Fruit fly (Drosophila melanogaster) whole organism, embryonic: Measurements from ENCODE around the gene Sp7.

Experiments used
- Aef1 ChIP-seq: fragments of 200-800 bp; sonication (Bioruptor generic); IDR thresholded peaks from 3 replicates; pipeline ENCODE4 v1.3.6; 2022; ENCODE audit warnings: missing biosample characterization, missing genetic modification characterization
- Atf-2 ChIP-seq: fragments of 200-800 bp; sonication (Bioruptor generic); optimal IDR thresholded peaks from 2 replicates; lab custom pipeline; 2016; ENCODE audit warnings: missing biosample characterization, missing genetic modification characterization
- BtbVII ChIP-seq: fragments of 200-800 bp; sonication (Bioruptor generic); optimal IDR thresholded peaks from 3 replicates; lab custom pipeline; 2017; ENCODE audit warnings: missing biosample characterization, mild to moderate bottlenecking, missing genetic modification characterization
- CG10565 ChIP-seq: fragments of 200-800 bp; sonication (Bioruptor generic); optimal IDR thresholded peaks from 3 replicates; lab custom pipeline; 2016; ENCODE audit warnings: missing biosample characterization, mild to moderate bottlenecking, missing genetic modification characterization
- CG11093 ChIP-seq: fragments of 200-800 bp; sonication (Bioruptor generic); IDR thresholded peaks from 3 replicates; pipeline ENCODE4 v1.3.6; 2022; ENCODE audit warnings: missing biosample characterization, missing genetic modification characterization
- CG12659 ChIP-seq: fragments of 200-800 bp; sonication (Bioruptor generic); optimal IDR thresholded peaks from 3 replicates; lab custom pipeline; 2017; ENCODE audit warnings: mild to moderate bottlenecking, missing biosample characterization, missing genetic modification reagents, missing genetic modification characterization
- CG14441 ChIP-seq: fragments of 200-800 bp; sonication (Bioruptor generic); IDR thresholded peaks from 2 replicates; pipeline ENCODE4 v1.3.6; 2022; ENCODE audit warnings: missing biosample characterization, missing genetic modification characterization
- CG17612 ChIP-seq: fragments of 200-800 bp; sonication (Bioruptor generic); IDR thresholded peaks from 2 replicates; pipeline ENCODE4 v1.3.6; 2022; ENCODE audit warnings: missing biosample characterization, missing genetic modification characterization
- CG18262 ChIP-seq: fragments of 200-800 bp; optimal IDR thresholded peaks from 3 replicates; lab custom pipeline; 2019; ENCODE audit warnings: missing biosample characterization, mild to moderate bottlenecking, missing genetic modification characterization, moderate library complexity
- CG2120 ChIP-seq: fragments of 200-800 bp; sonication (Bioruptor generic); optimal IDR thresholded peaks from 3 replicates; lab custom pipeline; 2016; ENCODE audit warnings: missing biosample characterization, missing genetic modification characterization
- CG2129 ChIP-seq: fragments of 200-800 bp; sonication (Bioruptor generic); IDR thresholded peaks from 2 replicates; pipeline ENCODE4 v1.3.6; 2022; ENCODE audit warnings: missing biosample characterization, missing genetic modification characterization; ENCODE audit not compliant: partially characterized antibody
- CG3065 ChIP-seq: fragments of 200-800 bp; sonication (Bioruptor generic); optimal IDR thresholded peaks from 2 replicates; lab custom pipeline; 2016; ENCODE audit warnings: missing biosample characterization, missing genetic modification characterization
- CG31224 ChIP-seq: fragments of 200-800 bp; sonication (Bioruptor generic); IDR thresholded peaks from 2 replicates; pipeline ENCODE4 v1.3.6; 2022; ENCODE audit warnings: missing biosample characterization, missing genetic modification characterization
- CG3163 ChIP-seq: fragments of 200-800 bp; sonication (Bioruptor generic); optimal IDR thresholded peaks from 3 replicates; lab custom pipeline; 2016; ENCODE audit warnings: missing biosample characterization, missing genetic modification characterization
- CG3726 ChIP-seq: fragments of 200-800 bp; sonication (Bioruptor generic); IDR thresholded peaks from 3 replicates; pipeline ENCODE4, ENCODE4 v1.3.6; 2022; ENCODE audit warnings: missing biosample characterization, missing genetic modification characterization
- CG3847 ChIP-seq: fragments of 200-800 bp; sonication (Bioruptor generic); IDR thresholded peaks from 2 replicates; pipeline ENCODE4 v1.3.6; 2022; ENCODE audit warnings: missing biosample characterization, missing genetic modification characterization
- CG4730 ChIP-seq: fragments of 200-800 bp; sonication (Bioruptor generic); IDR thresholded peaks from 2 replicates; pipeline ENCODE4 v1.3.6; 2022; ENCODE audit warnings: missing biosample characterization, missing genetic modification characterization
- CG6689 ChIP-seq: fragments of 200-800 bp; sonication (Bioruptor generic); IDR thresholded peaks from 2 replicates; pipeline ENCODE4 v1.3.6; 2022; ENCODE audit warnings: missing biosample characterization, missing genetic modification characterization
- CG7745 ChIP-seq: fragments of 200-800 bp; sonication (Bioruptor generic); optimal IDR thresholded peaks from 2 replicates; lab custom pipeline; 2018; ENCODE audit warnings: missing biosample characterization, mild to moderate bottlenecking, missing genetic modification characterization, moderate library complexity
- CG9817 ChIP-seq: fragments of 200-800 bp; sonication (Bioruptor generic); optimal IDR thresholded peaks from 2 replicates; lab custom pipeline; 2018; ENCODE audit warnings: missing biosample characterization, mild to moderate bottlenecking, missing genetic modification characterization, moderate library complexity
- CTCF ChIP-seq: fragments of 200-800 bp; sonication (Bioruptor generic); optimal IDR thresholded peaks from 2 replicates; lab custom pipeline; 2017; ENCODE audit warnings: missing biosample characterization, mild to moderate bottlenecking, missing genetic modification characterization, moderate library complexity
- Dek ChIP-seq: fragments of 200-800 bp; sonication (Bioruptor generic); optimal IDR thresholded peaks from 3 replicates; lab custom pipeline; 2019; ENCODE audit warnings: missing biosample characterization, mild to moderate bottlenecking, missing genetic modification characterization, moderate library complexity
- Drgx ChIP-seq: fragments of 200-800 bp; sonication (Bioruptor generic); IDR thresholded peaks from 2 replicates; pipeline ENCODE4 v1.3.6; 2022; ENCODE audit warnings: missing biosample characterization, missing genetic modification characterization
- Hmr ChIP-seq: fragments of 200-800 bp; sonication (Bioruptor generic); optimal IDR thresholded peaks from 3 replicates; lab custom pipeline; 2017; ENCODE audit warnings: mild to moderate bottlenecking, missing biosample characterization, missing genetic modification reagents, missing genetic modification characterization
- MESR4 ChIP-seq: fragments of 200-800 bp; sonication (Bioruptor generic); optimal IDR thresholded peaks from 2 replicates; lab custom pipeline; 2018; ENCODE audit warnings: missing biosample characterization, mild to moderate bottlenecking, missing genetic modification characterization, moderate library complexity
- MTF-1 ChIP-seq: fragments of 200-800 bp; sonication (Bioruptor generic); optimal IDR thresholded peaks from 2 replicates; lab custom pipeline; 2018; ENCODE audit warnings: missing biosample characterization, mild to moderate bottlenecking, missing genetic modification characterization, borderline replicate concordance
- Myb ChIP-seq: fragments of 200-800 bp; sonication (Bioruptor generic); optimal IDR thresholded peaks from 2 replicates; lab custom pipeline; 2016; ENCODE audit warnings: missing biosample characterization, missing genetic modification characterization
- NfI ChIP-seq: fragments of 200-800 bp; sonication (Bioruptor generic); optimal IDR thresholded peaks from 3 replicates; lab custom pipeline; 2018; ENCODE audit warnings: missing biosample characterization, mild to moderate bottlenecking, missing genetic modification characterization, moderate library complexity
- YL-1 ChIP-seq: fragments of 200-800 bp; sonication (Bioruptor generic); optimal IDR thresholded peaks from 3 replicates; lab custom pipeline; 2017; ENCODE audit warnings: missing biosample characterization, mild to moderate bottlenecking, missing genetic modification characterization
- ash1 ChIP-seq: fragments of 200-800 bp; sonication (Bioruptor generic); optimal IDR thresholded peaks from 2 replicates; lab custom pipeline; 2018; ENCODE audit warnings: missing biosample characterization, mild to moderate bottlenecking, missing genetic modification characterization
- az2 ChIP-seq: fragments of 200-800 bp; sonication (Bioruptor generic); optimal IDR thresholded peaks from 3 replicates; lab custom pipeline; 2016; ENCODE audit warnings: missing biosample characterization, missing genetic modification characterization
- btn ChIP-seq: fragments of 200-800 bp; sonication (Bioruptor generic); optimal IDR thresholded peaks from 2 replicates; lab custom pipeline; 2016; ENCODE audit warnings: missing biosample characterization, missing genetic modification characterization
- chif ChIP-seq, 2 experiments: fragments of 200-800 bp; sonication (Bioruptor generic); optimal IDR thresholded peaks; 3 replicates each; lab custom pipeline; 2016; ENCODE audit warnings: missing biosample characterization in 2 of 2, missing genetic modification characterization in 2 of 2
- croc ChIP-seq: fragments of 200-800 bp; sonication (Bioruptor generic); conservative IDR thresholded peaks from 3 replicates; pipeline ENCODE4 v1.3.6; 2022; ENCODE audit warnings: missing biosample characterization, missing genetic modification characterization
- en ChIP-seq: fragments of 200-800 bp; sonication (Bioruptor generic); optimal IDR thresholded peaks from 2 replicates; lab custom pipeline; 2016; ENCODE audit warnings: missing biosample characterization, missing genetic modification characterization
- eve ChIP-seq, 2 experiments: fragments of >200 bp; optimal IDR thresholded peaks; 2 replicates each; lab custom pipeline; 2017; ENCODE audit warnings: missing biosample characterization in 2 of 2, missing genetic modification characterization in 2 of 2
- gcm ChIP-seq: fragments of 200-800 bp; sonication (Bioruptor generic); optimal IDR thresholded peaks from 2 replicates; lab custom pipeline; 2019; ENCODE audit warnings: missing biosample characterization, mild to moderate bottlenecking, missing genetic modification characterization, moderate library complexity
- lab ChIP-seq: fragments of 200-800 bp; sonication (Bioruptor generic); optimal IDR thresholded peaks from 3 replicates; lab custom pipeline; 2017; ENCODE audit warnings: missing biosample characterization, missing genetic modification characterization, mild to moderate bottlenecking, moderate library complexity, missing genetic modification reagents
- nerfin-1 ChIP-seq: fragments of 200-800 bp; sonication (Bioruptor generic); optimal IDR thresholded peaks from 3 replicates; lab custom pipeline; 2019; ENCODE audit warnings: missing biosample characterization, mild to moderate bottlenecking, missing genetic modification characterization, moderate library complexity
- nmo ChIP-seq: fragments of 200-800 bp; sonication (Bioruptor generic); optimal IDR thresholded peaks from 2 replicates; lab custom pipeline; 2018; ENCODE audit warnings: missing biosample characterization, mild to moderate bottlenecking, missing genetic modification characterization, moderate library complexity
- pfk ChIP-seq: fragments of 200-800 bp; sonication (Bioruptor generic); optimal IDR thresholded peaks from 2 replicates; lab custom pipeline; 2018; ENCODE audit warnings: missing biosample characterization, mild to moderate bottlenecking, missing genetic modification characterization, moderate library complexity
- pum ChIP-seq: fragments of 200-800 bp; sonication (Bioruptor generic); optimal IDR thresholded peaks from 2 replicates; lab custom pipeline; 2016; ENCODE audit warnings: missing biosample characterization, missing genetic modification characterization
- sc ChIP-seq, 3 experiments: fragments of >200 bp in 2 of 3; fragments of 200-800 bp in 1 of 3; sonication (Bioruptor generic) in 1 of 3; optimal IDR thresholded peaks; 2 replicates in 2 of 3; 3 replicates in 1 of 3; lab custom pipeline; 2017; ENCODE audit warnings: mild to moderate bottlenecking in 1 of 3, missing biosample characterization in 1 of 3, missing genetic modification characterization in 1 of 3, missing genetic modification reagents in 1 of 3
- sd ChIP-seq: fragments of 200-800 bp; sonication (Bioruptor generic); optimal IDR thresholded peaks from 3 replicates; lab custom pipeline; 2018; ENCODE audit warnings: missing biosample characterization, mild to moderate bottlenecking, missing genetic modification characterization, moderate library complexity
- slbo ChIP-seq: fragments of 200-800 bp; sonication (Bioruptor generic); IDR thresholded peaks from 2 replicates; pipeline ENCODE4 v1.3.6; 2022; ENCODE audit warnings: missing biosample characterization, missing genetic modification characterization
- sna ChIP-seq: fragments of 200-800 bp; sonication (Bioruptor generic); IDR thresholded peaks from 2 replicates; pipeline ENCODE4 v1.3.6; 2022; ENCODE audit warnings: missing biosample characterization, missing genetic modification characterization; ENCODE audit not compliant: partially characterized antibody
- vnd ChIP-seq: fragments of 200-800 bp; sonication (Bioruptor generic); IDR thresholded peaks from 3 replicates; pipeline ENCODE4 v1.3.6; 2022; ENCODE audit warnings: missing biosample characterization, missing genetic modification characterization; ENCODE audit not compliant: partially characterized antibody
- wor ChIP-seq: fragments of 200-800 bp; sonication (Bioruptor generic); IDR thresholded peaks from 2 replicates; pipeline ENCODE4 v1.3.6; 2022; ENCODE audit warnings: missing biosample characterization, missing genetic modification characterization

Gene Sp7

dm6 chr3R:7809662-7810621 is 50.4 kb downstream of the Sp7 start, which contains the start of the genes CG2993 and sgll (continued):
- TF ChIP-seq BtbVII (GFP tag; lab: Kevin White, UChicago) (peak; percentile 6), btn (GFP tag; lab: Kevin White, UChicago) (peak; percentile 90), CG10565 (no peak), az2 (GFP tag; lab: Kevin White, UChicago) (peak; percentile 97), sna (no peak), CG6689 (GFP tag; lab: Robert Waterston, UW) (peak; percentile 71; the same call in 1 of the 2 replicates), CG14441 (GFP tag; lab: Robert Waterston, UW) (peak; percentile 93), sd (tag; lab: Kevin White, UChicago) (peak; percentile 94), CG9817 (tag; lab: Kevin White, UChicago) (peak; percentile 94), wor (peak; percentile 83), nmo (GFP tag; lab: Kevin White, UChicago) (peak; percentile 86), sc (optimal IDR thresholded peaks at IDR 0.05; lab: Kevin White, UChicago) (no peak), sc (GFP tag; optimal IDR thresholded peaks at IDR 0.05; lab: Kevin White, UChicago) (peak; percentile 85), Drgx (GFP tag; lab: Robert Waterston, UW) (peak; percentile 28; the same call in 1 of the 2 replicates), gcm (GFP tag; lab: Kevin White, UChicago) (no peak), CG3065 (GFP tag; lab: Kevin White, UChicago) (peak; percentile 83), eve (GFP tag; optimal IDR thresholded peaks at IDR 0.05; lab: Kevin White, UChicago) (no peak), CG7745 (tag; lab: Kevin White, UChicago) (no peak), NfI (GFP tag; lab: Kevin White, UChicago) (peak; percentile 94), Dek (tag; lab: Kevin White, UChicago) (peak; percentile 84), vnd (GFP tag; lab: Robert Waterston, UW) (no peak), slbo (peak; percentile 98), chif (GFP tag; optimal IDR thresholded peaks at IDR 0.05; lab: Kevin White, UChicago) (peak; percentile 90 to 97), Atf-2 (GFP tag; lab: Kevin White, UChicago) (peak; percentile 95), Hmr (GFP tag; lab: Kevin White, UChicago) (peak; percentile 94), Aef1 (peak; percentile 89), MESR4 (GFP tag; lab: Kevin White, UChicago) (peak; percentile 35), CG2120 (GFP tag; lab: Kevin White, UChicago) (peak; percentile 95), CG4730 (peak; percentile 92), CTCF (peak; percentile 100), CG3163 (GFP tag; lab: Kevin White, UChicago) (peak; percentile 76), MTF-1 (GFP tag; lab: Kevin White, UChicago) (peak; percentile 93), pum (peak; percentile 96), pfk (peak; percentile 52), YL-1 (GFP tag; lab: Kevin White, UChicago) (no peak), CG31224 (GFP tag; lab: Robert Waterston, UW) (peak; percentile 76), Myb (GFP tag; lab: Kevin White, UChicago) (peak; percentile 73), en (GFP tag; lab: Kevin White, UChicago) (peak; percentile 91), nerfin-1 (peak; percentile 37), CG3726 (GFP tag; lab: Robert Waterston, UW) (peak; percentile 88; the same call in 2 of the 3 replicates), CG11093 (peak; percentile 87), CG18262 (tag; lab: Kevin White, UChicago) (peak; percentile 82), lab (peak; percentile 80), CG3847 (GFP tag; lab: Robert Waterston, UW) (peak; percentile 92), CG17612 (GFP tag; lab: Robert Waterston, UW) (peak; percentile 84), croc (peak; percentile 86), ash1 (peak; percentile 75), CG2129 (GFP tag; lab: Robert Waterston, UW) (no peak), CG12659 (peak; percentile 81)
